Worm (Caenorhabditis elegans): Measurements from ENCODE around the gene T08D10.5.

DNA sequence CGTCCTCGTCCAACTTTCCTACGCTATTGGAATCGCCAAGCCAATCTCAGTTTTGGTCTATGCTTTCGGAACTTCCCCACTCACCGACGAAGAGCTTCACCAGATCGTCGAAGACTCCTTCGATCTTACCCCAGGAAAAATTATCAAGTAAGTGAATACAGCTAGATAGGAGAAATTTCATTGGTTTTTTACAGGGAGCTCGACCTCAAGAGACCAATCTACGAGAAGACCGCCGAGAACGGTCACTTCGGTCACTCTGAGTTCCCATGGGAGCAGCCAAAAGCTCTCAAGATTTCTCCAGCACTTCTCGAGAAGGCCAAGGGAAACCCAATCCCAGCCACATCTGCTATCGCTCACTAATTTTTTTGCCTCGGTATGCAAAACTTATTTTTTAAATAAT is 9.7 kb downstream of the T08D10.5 start:
- no peak for TF ChIP-seq mep-1 (tag; optimal IDR thresholded peaks at IDR 0.05)
- TF ChIP-seq unc-120 (tag; optimal IDR thresholded peaks at IDR 0.05; ENCODE audit: poor library complexity, severe bottlenecking): no peak
- no peak for TF ChIP-seq blmp-1 (tag; optimal IDR thresholded peaks at IDR 0.05)
- TF ChIP-seq ces-1 (GFP tag; optimal IDR thresholded peaks at IDR 0.05): no peak
- no peak for TF ChIP-seq unc-39 (tag; optimal IDR thresholded peaks at IDR 0.05)
- TF ChIP-seq unc-62 (GFP tag; optimal IDR thresholded peaks at IDR 0.05): no peak
- TF ChIP-seq pha-4 (tag; optimal IDR thresholded peaks at IDR 0.05): no peak
- no peak for TF ChIP-seq nhr-12 (tag; optimal IDR thresholded peaks at IDR 0.05)
